Fruit fly (Drosophila melanogaster) whole organism, wandering third instar larva: ENCODE data around the gene CG12984.

ENCODE experiments used
- CrebA ChIP-seq: fragments of 200-800 bp; sonication (Bioruptor generic); optimal IDR thresholded peaks from 2 replicates; lab custom pipeline; 2016; ENCODE audit warnings: missing biosample characterization, mild to moderate bottlenecking, missing genetic modification characterization, borderline replicate concordance
- Dfd ChIP-seq: fragments of >200 bp; optimal IDR thresholded peaks from 2 replicates; lab custom pipeline; 2017; ENCODE audit warnings: missing biosample characterization, missing genetic modification characterization
- GATAd ChIP-seq: sonication (Bioruptor generic); optimal IDR thresholded peaks from 2 replicates; lab custom pipeline; 2016; ENCODE audit warnings: missing biosample characterization, missing genetic modification characterization
- Myc ChIP-seq: fragments of >200 bp; optimal IDR thresholded peaks from 2 replicates; lab custom pipeline; 2017
- Rel ChIP-seq, 2 experiments: fragments of 200-800 bp; sonication (Bioruptor generic) in 1 of 2; optimal IDR thresholded peaks; 2 replicates in 1 of 2; 3 replicates in 1 of 2; lab custom pipeline; 2016 to 2019; ENCODE audit warnings: mild to moderate bottlenecking in 2 of 2, missing biosample characterization in 2 of 2, missing genetic modification characterization in 2 of 2, moderate library complexity in 1 of 2
- Vsx2 ChIP-seq: fragments of 200-300, 225-300 bp; sonication (Bioruptor generic); optimal IDR thresholded peaks from 2 replicates; lab custom pipeline; 2018; ENCODE audit warnings: missing biosample characterization, missing genetic modification characterization; ENCODE audit not compliant: partially characterized antibody
- fru ChIP-seq: fragments of 200-800 bp; sonication (Bioruptor generic); optimal IDR thresholded peaks from 3 replicates; lab custom pipeline; 2016; ENCODE audit warnings: missing biosample characterization, mild to moderate bottlenecking, missing genetic modification characterization
- lola ChIP-seq: fragments of >200 bp; optimal IDR thresholded peaks from 2 replicates; lab custom pipeline; 2017; ENCODE audit warnings: missing biosample characterization, missing genetic modification characterization
- psq ChIP-seq: fragments of 200-800 bp; sonication (Bioruptor generic); optimal IDR thresholded peaks from 3 replicates; lab custom pipeline; 2017; ENCODE audit warnings: missing biosample characterization, mild to moderate bottlenecking, missing genetic modification characterization, moderate library complexity
- usp ChIP-seq: fragments of >200 bp; optimal IDR thresholded peaks from 2 replicates; lab custom pipeline; 2017; ENCODE audit warnings: missing biosample characterization, missing genetic modification characterization

- TF ChIP-seq Vsx2 (GFP tag; lab: Kevin White, UChicago), result no peak
- no peak for TF ChIP-seq Myc (lab: Kevin White, UChicago)
- no peak for TF ChIP-seq lola (GFP tag; lab: Kevin White, UChicago)
- TF ChIP-seq GATAd (GFP tag; lab: Kevin White, UChicago), result no peak
- no peak for TF ChIP-seq Dfd (GFP tag; lab: Kevin White, UChicago)
- TF ChIP-seq usp (GFP tag; lab: Kevin White, UChicago), result no peak
- TF ChIP-seq CrebA (GFP tag; lab: Kevin White, UChicago), result no peak
- TF ChIP-seq fru (GFP tag; lab: Kevin White, UChicago), result peak; percentile 23
- TF ChIP-seq psq (GFP tag; lab: Kevin White, UChicago), result no peak
- no peak for TF ChIP-seq Rel (GFP tag; optimal IDR thresholded peaks at IDR 0.05; lab: Kevin White, UChicago)
- TF ChIP-seq Rel (tag; optimal IDR thresholded peaks at IDR 0.05; lab: Kevin White, UChicago), result no peak
Measured at dm6 chr3L:20948404-20948803, 43.1 kb upstream of the CG12984 start.
